In the genomic region with DNA sequence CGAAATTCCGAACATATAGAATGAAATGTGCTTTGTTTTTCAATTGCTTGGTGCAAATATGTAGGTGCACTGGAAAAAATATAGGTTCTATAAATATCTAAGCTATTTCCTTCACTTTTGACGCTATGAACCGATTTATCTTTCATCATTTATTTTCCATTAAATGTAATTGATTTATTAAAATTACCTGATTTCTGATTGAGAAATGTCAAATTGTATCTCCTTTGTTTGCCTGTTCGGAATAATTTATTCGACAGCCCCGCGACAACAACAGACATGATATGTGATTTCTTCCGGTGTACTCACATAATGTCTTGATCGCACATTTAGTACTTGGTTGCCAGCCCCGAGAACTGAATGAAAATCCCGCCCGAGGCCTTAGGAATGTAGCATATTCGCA, we compare ENCODE assay signal across 1 fruit fly cellular context.
TF ChIP-seq lines count a peak whose summit lies in the region.

No protein-coding gene starts in this region.

TF ChIP-seq in whole organism, embryonic, 481 proteins besides CTCF, POLR2A, EP300 and RAD21 (continued from another document and continues in another):
- TF ChIP-seq bigmax (GFP tag; optimal IDR thresholded peaks at IDR 0.05; lab: Kevin White, UChicago): no peak
- no peak for TF ChIP-seq CG42726 (GFP tag; IDR thresholded peaks at IDR 0.05; lab: Robert Waterston, UW; ENCODE audit: partially characterized antibody)
- no peak for TF ChIP-seq CG17359 (tag; optimal IDR thresholded peaks at IDR 0.05; lab: Kevin White, UChicago)
- peak; percentile 48 for TF ChIP-seq PHDP (tag; optimal IDR thresholded peaks at IDR 0.05; lab: Kevin White, UChicago)
- no peak for TF ChIP-seq CG13123 (GFP tag; optimal IDR thresholded peaks at IDR 0.05; lab: Kevin White, UChicago)
- peak; percentile 20 for TF ChIP-seq fd3F (GFP tag; optimal IDR thresholded peaks at IDR 0.05; lab: Kevin White, UChicago)
- no peak for TF ChIP-seq mld (GFP tag; IDR thresholded peaks at IDR 0.05; lab: Robert Waterston, UW; ENCODE audit: partially characterized antibody)
- TF ChIP-seq eve (GFP tag; optimal IDR thresholded peaks at IDR 0.05; lab: Kevin White, UChicago): no peak
- TF ChIP-seq CG14860 (GFP tag; IDR thresholded peaks at IDR 0.05; lab: Robert Waterston, UW; ENCODE audit: partially characterized antibody): no peak
- no peak for TF ChIP-seq CG15601 (tag; optimal IDR thresholded peaks at IDR 0.05; lab: Kevin White, UChicago)
- TF ChIP-seq Vsx1 (GFP tag; optimal IDR thresholded peaks at IDR 0.05; lab: Kevin White, UChicago): no peak
- TF ChIP-seq CG3065 (GFP tag; optimal IDR thresholded peaks at IDR 0.05; lab: Kevin White, UChicago): no peak
- TF ChIP-seq zen (tag; optimal IDR thresholded peaks at IDR 0.05; lab: Kevin White, UChicago): no peak
- no peak; the same call in 1 of the 2 replicates for TF ChIP-seq E2f2 (GFP tag; IDR thresholded peaks at IDR 0.05; lab: Robert Waterston, UW)
- no peak for TF ChIP-seq CG17568 (GFP tag; optimal IDR thresholded peaks at IDR 0.05; lab: Kevin White, UChicago)
- no peak for TF ChIP-seq CG4360 (GFP tag; IDR thresholded peaks at IDR 0.05; lab: Robert Waterston, UW)
- TF ChIP-seq pb (GFP tag; optimal IDR thresholded peaks at IDR 0.05; lab: Kevin White, UChicago): no peak
- peak; percentile 57 for TF ChIP-seq CG31224 (GFP tag; IDR thresholded peaks at IDR 0.05; lab: Robert Waterston, UW)
- no peak for TF ChIP-seq CG4282 (GFP tag; optimal IDR thresholded peaks at IDR 0.05; lab: Kevin White, UChicago)
- peak; percentile 57 for TF ChIP-seq Hmr (GFP tag; optimal IDR thresholded peaks at IDR 0.05; lab: Kevin White, UChicago)
- TF ChIP-seq D (optimal IDR thresholded peaks at IDR 0.05; lab: Kevin White, UChicago): no peak
- TF ChIP-seq D (GFP tag; optimal IDR thresholded peaks at IDR 0.05; lab: Kevin White, UChicago): no peak
- TF ChIP-seq CG12155 (GFP tag; optimal IDR thresholded peaks at IDR 0.05; lab: Kevin White, UChicago): peak; percentile 40
- peak; percentile 1 for TF ChIP-seq Hand (GFP tag; optimal IDR thresholded peaks at IDR 0.05; lab: Kevin White, UChicago)
- peak; percentile 48 for TF ChIP-seq ind (GFP tag; optimal IDR thresholded peaks at IDR 0.05; lab: Kevin White, UChicago)
- TF ChIP-seq Mes4 (GFP tag; optimal IDR thresholded peaks at IDR 0.05; lab: Kevin White, UChicago): no peak
- TF ChIP-seq B-H1 (GFP tag; IDR thresholded peaks at IDR 0.05; lab: Robert Waterston, UW): no peak
- TF ChIP-seq CG11085 (GFP tag; IDR thresholded peaks at IDR 0.05; lab: Robert Waterston, UW): 0 out of 2 replicates have a peak, but pooled peaks have one; percentile 38
- TF ChIP-seq YL-1 (GFP tag; optimal IDR thresholded peaks at IDR 0.05; lab: Kevin White, UChicago): no peak
- peak; percentile 15 for TF ChIP-seq unpg (GFP tag; optimal IDR thresholded peaks at IDR 0.05; lab: Kevin White, UChicago)
- no peak for TF ChIP-seq Sin3A (optimal IDR thresholded peaks at IDR 0.05; lab: Kevin White, UChicago)
- TF ChIP-seq Kr (GFP tag; optimal IDR thresholded peaks at IDR 0.05; lab: Kevin White, UChicago): no peak
- no peak for TF ChIP-seq ken (GFP tag; IDR thresholded peaks at IDR 0.05; lab: Robert Waterston, UW)
- TF ChIP-seq CG17612 (GFP tag; IDR thresholded peaks at IDR 0.05; lab: Robert Waterston, UW): no peak
- TF ChIP-seq CG8290 (GFP tag; optimal IDR thresholded peaks at IDR 0.05; lab: Kevin White, UChicago): no peak
- TF ChIP-seq CG8290 (tag; optimal IDR thresholded peaks at IDR 0.05; lab: Kevin White, UChicago): peak in 1 of 2 experiments; percentile 25
- TF ChIP-seq D19B (GFP tag; optimal IDR thresholded peaks at IDR 0.05; lab: Kevin White, UChicago): peak; percentile 34
- TF ChIP-seq CG34224 (GFP tag; IDR thresholded peaks at IDR 0.05; lab: Robert Waterston, UW; ENCODE audit: partially characterized antibody): no peak
- peak; percentile 1 for TF ChIP-seq shn (GFP tag; optimal IDR thresholded peaks at IDR 0.05; lab: Kevin White, UChicago)
- no peak for TF ChIP-seq ara (GFP tag; IDR thresholded peaks at IDR 0.05; lab: Robert Waterston, UW)
- TF ChIP-seq cas (GFP tag; IDR thresholded peaks at IDR 0.05; lab: Robert Waterston, UW): no peak
- no peak for TF ChIP-seq twi (tag; optimal IDR thresholded peaks at IDR 0.05; lab: Kevin White, UChicago)
- TF ChIP-seq seq (GFP tag; IDR thresholded peaks at IDR 0.05; lab: Robert Waterston, UW): no peak
- TF ChIP-seq prd (optimal IDR thresholded peaks at IDR 0.05; lab: Kevin White, UChicago): no peak
- peak; percentile 44; the same call in 1 of the 3 replicates for TF ChIP-seq prd (GFP tag; IDR thresholded peaks at IDR 0.05; lab: Robert Waterston, UW)
- peak; percentile 19; the same call in 1 of the 2 replicates for TF ChIP-seq CG10366 (GFP tag; IDR thresholded peaks at IDR 0.05; lab: Robert Waterston, UW)
- peak; percentile 54 for TF ChIP-seq klu (GFP tag; IDR thresholded peaks at IDR 0.05; lab: Robert Waterston, UW)
- no peak for TF ChIP-seq gcm2 (GFP tag; optimal IDR thresholded peaks at IDR 0.05; lab: Kevin White, UChicago)
- TF ChIP-seq Dll (GFP tag; IDR thresholded peaks at IDR 0.05; lab: Robert Waterston, UW; ENCODE audit: partially characterized antibody): no peak
- no peak for TF ChIP-seq en (GFP tag; optimal IDR thresholded peaks at IDR 0.05; lab: Kevin White, UChicago)
- no peak for TF ChIP-seq pum (GFP tag; optimal IDR thresholded peaks at IDR 0.05; lab: Kevin White, UChicago)
- TF ChIP-seq Dref (GFP tag; IDR thresholded peaks at IDR 0.05; lab: Robert Waterston, UW): no peak
- peak; percentile 67 for TF ChIP-seq al (GFP tag; IDR thresholded peaks at IDR 0.05; lab: Robert Waterston, UW)
- no peak for TF ChIP-seq C15 (GFP tag; IDR thresholded peaks at IDR 0.05; lab: Robert Waterston, UW)
- peak; percentile 48 for TF ChIP-seq CG18599 (GFP tag; optimal IDR thresholded peaks at IDR 0.05; lab: Kevin White, UChicago)
- TF ChIP-seq Dbx (GFP tag; IDR thresholded peaks at IDR 0.05; lab: Robert Waterston, UW): peak; percentile 79
- TF ChIP-seq lov (optimal IDR thresholded peaks at IDR 0.05; lab: Kevin White, UChicago): no peak
- TF ChIP-seq lov (GFP tag; IDR thresholded peaks at IDR 0.05; lab: Robert Waterston, UW): no peak
- TF ChIP-seq Chrac-16 (GFP tag; optimal IDR thresholded peaks at IDR 0.05; lab: Kevin White, UChicago): peak; percentile 9
- TF ChIP-seq trh (GFP tag; optimal IDR thresholded peaks at IDR 0.05; lab: Kevin White, UChicago): no peak
- no peak for TF ChIP-seq ham (GFP tag; IDR thresholded peaks at IDR 0.05; lab: Robert Waterston, UW)
- TF ChIP-seq tap (tag; optimal IDR thresholded peaks at IDR 0.05; lab: Kevin White, UChicago): no peak
- TF ChIP-seq Poxn (GFP tag; IDR thresholded peaks at IDR 0.05; lab: Robert Waterston, UW): no peak
- no peak for TF ChIP-seq CG12942 (GFP tag; optimal IDR thresholded peaks at IDR 0.05; lab: Kevin White, UChicago)
- no peak for TF ChIP-seq fd64A (GFP tag; optimal IDR thresholded peaks at IDR 0.05; lab: Kevin White, UChicago)
- no peak for TF ChIP-seq az2 (GFP tag; optimal IDR thresholded peaks at IDR 0.05; lab: Kevin White, UChicago)
- TF ChIP-seq Ets97D (GFP tag; optimal IDR thresholded peaks at IDR 0.05; lab: Kevin White, UChicago): no peak
- TF ChIP-seq CG14667 (GFP tag; IDR thresholded peaks at IDR 0.05; lab: Robert Waterston, UW): peak; percentile 10; the same call in 1 of the 2 replicates
- no peak for TF ChIP-seq amos (GFP tag; IDR thresholded peaks at IDR 0.05; lab: Robert Waterston, UW; ENCODE audit: partially characterized antibody)
- TF ChIP-seq so (GFP tag; IDR thresholded peaks at IDR 0.05; lab: Robert Waterston, UW): 0 out of 3 replicates have a peak, but pooled peaks have one; percentile 10
- no peak for TF ChIP-seq CG8388 (GFP tag; optimal IDR thresholded peaks at IDR 0.05; lab: Kevin White, UChicago)
- TF ChIP-seq CG15479 (GFP tag; optimal IDR thresholded peaks at IDR 0.05; lab: Kevin White, UChicago): no peak
- TF ChIP-seq Atf-2 (GFP tag; optimal IDR thresholded peaks at IDR 0.05; lab: Kevin White, UChicago): no peak
- no peak for TF ChIP-seq CG8281 (tag; optimal IDR thresholded peaks at IDR 0.05; lab: Kevin White, UChicago)
- no peak for TF ChIP-seq CG33557 (GFP tag; optimal IDR thresholded peaks at IDR 0.05; lab: Kevin White, UChicago)
- no peak for TF ChIP-seq wek (GFP tag; optimal IDR thresholded peaks at IDR 0.05; lab: Kevin White, UChicago)
- TF ChIP-seq CG16863 (GFP tag; optimal IDR thresholded peaks at IDR 0.05; lab: Kevin White, UChicago): peak; percentile 19
- no peak for TF ChIP-seq bsh (GFP tag; optimal IDR thresholded peaks at IDR 0.05; lab: Kevin White, UChicago)
- TF ChIP-seq CG13894 (tag; optimal IDR thresholded peaks at IDR 0.05; lab: Kevin White, UChicago): no peak
- TF ChIP-seq NC2β (GFP tag; optimal IDR thresholded peaks at IDR 0.05; lab: Kevin White, UChicago): no peak
- TF ChIP-seq CG17328 (GFP tag; IDR thresholded peaks at IDR 0.05; lab: Robert Waterston, UW): 0 out of 2 replicates have a peak, but pooled peaks have one; percentile 20
- TF ChIP-seq lmd (GFP tag; IDR thresholded peaks at IDR 0.05; lab: Robert Waterston, UW): peak; percentile 68; the same call in 1 of the 2 replicates
- TF ChIP-seq Pdp1 (GFP tag; optimal IDR thresholded peaks at IDR 0.05; lab: Kevin White, UChicago): peak in 1 of 2 experiments; percentile 46
- TF ChIP-seq pros (GFP tag; optimal IDR thresholded peaks at IDR 0.05; lab: Kevin White, UChicago): no peak
- peak; percentile 94 for TF ChIP-seq Ets65A (GFP tag; lab: Kevin White, UChicago)
- TF ChIP-seq CoRest (tag; optimal IDR thresholded peaks at IDR 0.05; lab: Kevin White, UChicago): peak; percentile 62
- peak in 1 of 2 experiments; percentile 39 for TF ChIP-seq Hr51 (GFP tag; optimal IDR thresholded peaks at IDR 0.05; lab: Kevin White, UChicago)
- TF ChIP-seq CG2120 (GFP tag; optimal IDR thresholded peaks at IDR 0.05; lab: Kevin White, UChicago): peak; percentile 75
- no peak for TF ChIP-seq HmgZ (tag; optimal IDR thresholded peaks at IDR 0.05; lab: Kevin White, UChicago)
- TF ChIP-seq NK7.1 (GFP tag; optimal IDR thresholded peaks at IDR 0.05; lab: Kevin White, UChicago): no peak
- TF ChIP-seq dpn (GFP tag; optimal IDR thresholded peaks at IDR 0.05; lab: Kevin White, UChicago): peak; percentile 45 to 58
- TF ChIP-seq NfI (GFP tag; optimal IDR thresholded peaks at IDR 0.05; lab: Kevin White, UChicago): peak; percentile 21
- TF ChIP-seq CG5245 (GFP tag; optimal IDR thresholded peaks at IDR 0.05; lab: Kevin White, UChicago): no peak
- TF ChIP-seq CG12071 (GFP tag; optimal IDR thresholded peaks at IDR 0.05; lab: Kevin White, UChicago): no peak
- TF ChIP-seq dysf (GFP tag; IDR thresholded peaks at IDR 0.05; lab: Robert Waterston, UW): peak; percentile 74
- no peak for TF ChIP-seq CG7963 (GFP tag; IDR thresholded peaks at IDR 0.05; lab: Robert Waterston, UW; ENCODE audit: partially characterized antibody)
- no peak for TF ChIP-seq Xrp1 (GFP tag; IDR thresholded peaks at IDR 0.05; lab: Robert Waterston, UW)
- peak; percentile 36 for TF ChIP-seq lab (GFP tag; optimal IDR thresholded peaks at IDR 0.05; lab: Kevin White, UChicago)
- TF ChIP-seq ewg (GFP tag; optimal IDR thresholded peaks at IDR 0.05; lab: Kevin White, UChicago): no peak
- peak; percentile 55 for TF ChIP-seq CG11504 (tag; optimal IDR thresholded peaks at IDR 0.05; lab: Kevin White, UChicago)
- no peak for TF ChIP-seq Six4 (GFP tag; optimal IDR thresholded peaks at IDR 0.05; lab: Kevin White, UChicago)
- peak; percentile 42 for TF ChIP-seq Fer3 (tag; optimal IDR thresholded peaks at IDR 0.05; lab: Kevin White, UChicago)
- TF ChIP-seq insv (GFP tag; optimal IDR thresholded peaks at IDR 0.05; lab: Kevin White, UChicago): no peak
- no peak for TF ChIP-seq fru (optimal IDR thresholded peaks at IDR 0.05; lab: Kevin White, UChicago)
- 0 out of 3 replicates have a peak, but pooled peaks have one; percentile 14 for TF ChIP-seq CG2889 (GFP tag; IDR thresholded peaks at IDR 0.05; lab: Robert Waterston, UW)
- TF ChIP-seq Bdp1 (GFP tag; optimal IDR thresholded peaks at IDR 0.05; lab: Kevin White, UChicago): no peak
- no peak for TF ChIP-seq CHES-1-like (GFP tag; optimal IDR thresholded peaks at IDR 0.05; lab: Kevin White, UChicago)
- peak; percentile 15 for TF ChIP-seq fd96Cb (tag; optimal IDR thresholded peaks at IDR 0.05; lab: Kevin White, UChicago)
- TF ChIP-seq jing (GFP tag; optimal IDR thresholded peaks at IDR 0.05; lab: Kevin White, UChicago): no peak
- no peak for TF ChIP-seq ato (GFP tag; IDR thresholded peaks at IDR 0.05; lab: Robert Waterston, UW; ENCODE audit: partially characterized antibody)
- no peak for TF ChIP-seq Mrtf (GFP tag; IDR thresholded peaks at IDR 0.05; lab: Robert Waterston, UW)
- no peak for TF ChIP-seq Optix (GFP tag; IDR thresholded peaks at IDR 0.05; lab: Robert Waterston, UW)
- TF ChIP-seq H15 (GFP tag; IDR thresholded peaks at IDR 0.05; lab: Robert Waterston, UW): peak; percentile 43; the same call in 1 of the 3 replicates
- no peak for TF ChIP-seq da (GFP tag; optimal IDR thresholded peaks at IDR 0.05; lab: Kevin White, UChicago)
- peak; percentile 68 for TF ChIP-seq Meics (GFP tag; optimal IDR thresholded peaks at IDR 0.05; lab: Kevin White, UChicago)
- TF ChIP-seq grn (GFP tag; optimal IDR thresholded peaks at IDR 0.05; lab: Kevin White, UChicago): no peak
- TF ChIP-seq CG6272 (GFP tag; IDR thresholded peaks at IDR 0.05; lab: Robert Waterston, UW): no peak
- no peak for TF ChIP-seq gt (GFP tag; IDR thresholded peaks at IDR 0.05; lab: Robert Waterston, UW)
- peak; percentile 14 for TF ChIP-seq CG16815 (GFP tag; optimal IDR thresholded peaks at IDR 0.05; lab: Kevin White, UChicago)
- TF ChIP-seq CG9797 (GFP tag; optimal IDR thresholded peaks at IDR 0.05; lab: Kevin White, UChicago): no peak
- TF ChIP-seq row (GFP tag; IDR thresholded peaks at IDR 0.05; lab: Robert Waterston, UW): peak; percentile 54
- TF ChIP-seq HHEX (GFP tag; optimal IDR thresholded peaks at IDR 0.05; lab: Kevin White, UChicago): peak; percentile 34
- TF ChIP-seq her (GFP tag; optimal IDR thresholded peaks at IDR 0.05; lab: Kevin White, UChicago): no peak
- TF ChIP-seq CG18619 (GFP tag; optimal IDR thresholded peaks at IDR 0.05; lab: Kevin White, UChicago): peak; percentile 26
- TF ChIP-seq D19A (tag; optimal IDR thresholded peaks at IDR 0.05; lab: Kevin White, UChicago): no peak
- peak; percentile 64 for TF ChIP-seq grau (tag; optimal IDR thresholded peaks at IDR 0.05; lab: Kevin White, UChicago)
- peak; percentile 61 for TF ChIP-seq CG3847 (GFP tag; IDR thresholded peaks at IDR 0.05; lab: Robert Waterston, UW)
- TF ChIP-seq CG32532 (GFP tag; IDR thresholded peaks at IDR 0.05; lab: Robert Waterston, UW): peak; percentile 66; the same call in 1 of the 2 replicates
- no peak for TF ChIP-seq br (optimal IDR thresholded peaks at IDR 0.05; lab: Kevin White, UChicago)
- peak; percentile 24 for TF ChIP-seq CG7556 (GFP tag; optimal IDR thresholded peaks at IDR 0.05; lab: Kevin White, UChicago)
